Worm (Caenorhabditis elegans): ENCODE results near the gene madf-11.

madf-11 gene

DNA sequence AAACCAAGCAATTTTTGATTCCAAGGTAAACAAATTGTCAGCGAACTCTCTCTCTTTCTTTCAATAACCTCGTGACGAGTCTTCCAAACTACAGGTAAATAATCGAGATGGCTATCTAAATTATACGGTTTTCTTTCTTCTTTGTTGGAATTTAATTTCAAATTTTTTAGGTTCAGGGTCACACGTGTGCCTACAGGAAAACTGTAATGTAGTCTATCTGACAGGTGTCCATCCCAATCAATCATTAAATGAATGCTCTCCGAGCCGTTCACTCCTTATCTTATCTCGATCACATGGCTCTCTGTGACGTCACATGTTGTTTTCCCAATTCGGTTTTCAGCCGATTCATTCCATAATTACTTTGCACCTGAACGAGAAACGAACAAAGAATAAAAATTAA is 50.2 kb downstream of the madf-11 start (continued):
- TF ChIP-seq hsf-1 (GFP tag; IDR thresholded peaks at IDR 0.05), result no peak
- TF ChIP-seq efl-1 (GFP tag; optimal IDR thresholded peaks at IDR 0.05), result no peak
- no peak for TF ChIP-seq mxl-1 (tag; optimal IDR thresholded peaks at IDR 0.05)
- TF ChIP-seq sea-2 (GFP tag; IDR thresholded peaks at IDR 0.05), result no peak
- TF ChIP-seq sdz-38 (tag; optimal IDR thresholded peaks at IDR 0.05), result no peak
- peak; percentile 76 for TF ChIP-seq pha-4 (tag; optimal IDR thresholded peaks at IDR 0.05)
- TF ChIP-seq snpc-4 (GFP tag; optimal IDR thresholded peaks at IDR 0.05), result no peak
- TF ChIP-seq snpc-4 (tag; optimal IDR thresholded peaks at IDR 0.05), result no peak
- TF ChIP-seq ceh-27 (GFP tag; optimal IDR thresholded peaks at IDR 0.05), result no peak
- no peak for TF ChIP-seq akir-1 (GFP tag; optimal IDR thresholded peaks at IDR 0.05)
- TF ChIP-seq Y53G8AR.9 (GFP tag; conservative IDR thresholded peaks at IDR 0.05), result peak; percentile 55; the same call in 1 of the 2 replicates
- no peak for TF ChIP-seq somi-1 (GFP tag; optimal IDR thresholded peaks at IDR 0.05)
- peak; percentile 48 for TF ChIP-seq tlf-1 (GFP tag; optimal IDR thresholded peaks at IDR 0.05)
- TF ChIP-seq ztf-28 (GFP tag; IDR thresholded peaks at IDR 0.05), result no peak
- TF ChIP-seq nhr-27 (tag; optimal IDR thresholded peaks at IDR 0.05), result no peak
- TF ChIP-seq unc-62 (GFP tag; optimal IDR thresholded peaks at IDR 0.05), result peak; percentile 90
- 0 out of 2 replicates have a peak, but pooled peaks have one; percentile 10 for TF ChIP-seq lir-1 (GFP tag; conservative IDR thresholded peaks at IDR 0.05)
- peak; percentile 53 for TF ChIP-seq nhr-90 (tag; optimal IDR thresholded peaks at IDR 0.05)
- no peak for TF ChIP-seq fkh-3 (tag; optimal IDR thresholded peaks at IDR 0.05)

DNA sequence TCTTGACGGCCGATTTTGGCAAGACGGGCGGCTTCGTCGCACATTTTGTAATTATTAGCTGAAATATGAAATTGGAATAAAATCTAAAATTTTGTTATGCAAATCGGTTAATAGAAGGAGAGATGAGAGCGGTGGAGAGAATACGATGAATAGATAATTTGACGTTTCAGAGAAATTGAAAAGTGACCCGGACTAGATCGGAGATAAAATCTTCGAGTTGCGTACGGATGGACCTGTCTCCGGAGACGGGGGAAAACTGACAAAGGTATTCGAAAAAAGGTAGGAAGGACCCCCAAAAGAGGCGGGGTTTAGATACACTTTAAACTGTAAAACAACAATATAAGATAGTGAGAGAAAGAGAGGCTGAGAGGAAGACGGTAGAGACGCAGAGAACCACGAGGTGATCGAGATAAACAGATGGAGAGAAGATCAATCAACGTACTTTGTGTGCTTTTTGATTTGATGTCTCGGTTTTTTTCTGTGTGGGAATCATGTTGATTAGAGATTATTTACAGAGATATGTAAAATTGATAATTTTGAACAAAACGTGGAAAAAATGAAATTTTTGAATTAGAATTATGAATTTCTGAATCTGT is 51.1 kb downstream of the madf-11 start, which contains the start of gene F09F7.6:
TSS of gene F09F7.6 (minus strand) at position 64 of the 596 bp plus-strand sequence.
- no peak for TF ChIP-seq mel-28 (tag; optimal IDR thresholded peaks at IDR 0.05; ENCODE audit: borderline replicate concordance)
- TF ChIP-seq cebp-1 (GFP tag; IDR thresholded peaks at IDR 0.05), result no peak
- peak; percentile 59 for TF ChIP-seq cebp-1 (tag; optimal IDR thresholded peaks at IDR 0.05)
- peak; percentile 25 for TF ChIP-seq atf-7 (tag; optimal IDR thresholded peaks at IDR 0.05)
- TF ChIP-seq efl-1 (GFP tag; optimal IDR thresholded peaks at IDR 0.05), result no peak
- TF ChIP-seq K12H6.12 (tag; optimal IDR thresholded peaks at IDR 0.05), result peak; percentile 62
- TF ChIP-seq cebp-2 (GFP tag; IDR thresholded peaks at IDR 0.05), result no peak
- TF ChIP-seq nfyb-1 (GFP tag; IDR thresholded peaks at IDR 0.05), result 0 out of 2 replicates have a peak, but pooled peaks have one; percentile 34
- TF ChIP-seq nhr-80 (tag; optimal IDR thresholded peaks at IDR 0.05), result peak; percentile 60
- TF ChIP-seq lin-35 (GFP tag; optimal IDR thresholded peaks at IDR 0.05), result peak in 1 of 3 experiments; percentile 12
- TF ChIP-seq hmg-1.2 (GFP tag; IDR thresholded peaks at IDR 0.05), result peak; percentile 52
- TF ChIP-seq tlf-1 (GFP tag; optimal IDR thresholded peaks at IDR 0.05), result peak; percentile 42
- peak; percentile 11; the same call in 1 of the 2 replicates for TF ChIP-seq dox-1 (GFP tag; IDR thresholded peaks at IDR 0.05)
- no peak for TF ChIP-seq F22D6.2 (tag; optimal IDR thresholded peaks at IDR 0.05)
- TF ChIP-seq lir-1 (GFP tag; conservative IDR thresholded peaks at IDR 0.05), result 0 out of 2 replicates have a peak, but pooled peaks have one; percentile 23
- TF ChIP-seq F55B11.4 (tag; optimal IDR thresholded peaks at IDR 0.05; ENCODE audit: borderline replicate concordance, insufficient read depth), result no peak
- no peak for TF ChIP-seq hmg-20 (GFP tag; IDR thresholded peaks at IDR 0.05)
- peak; percentile 57 for TF ChIP-seq lin-40 (tag; optimal IDR thresholded peaks at IDR 0.05)
- TF ChIP-seq attf-5 (GFP tag; optimal IDR thresholded peaks at IDR 0.05), result peak; percentile 38
- TF ChIP-seq C06A6.2 (GFP tag; conservative IDR thresholded peaks at IDR 0.05), result 0 out of 2 replicates have a peak, but pooled peaks have one; percentile 28
- TF ChIP-seq B0019.2 (GFP tag; conservative IDR thresholded peaks at IDR 0.05), result no peak
- TF ChIP-seq ZK185.1 (tag; optimal IDR thresholded peaks at IDR 0.05; ENCODE audit: poor library complexity, severe bottlenecking), result peak; percentile 1
- peak; percentile 64 for TF ChIP-seq somi-1 (GFP tag; optimal IDR thresholded peaks at IDR 0.05)
- peak in 1 of 2 experiments; percentile 21 for TF ChIP-seq let-607 (tag; optimal IDR thresholded peaks at IDR 0.05)
- peak; percentile 61 for TF ChIP-seq ama-1 (optimal IDR thresholded peaks at IDR 0.05)
- TF ChIP-seq ama-1 (GFP tag; optimal IDR thresholded peaks at IDR 0.05), result no peak
- peak; percentile 30 for TF ChIP-seq tbp1 (GFP tag; optimal IDR thresholded peaks at IDR 0.05)
- TF ChIP-seq K11D2.4 (GFP tag; IDR thresholded peaks at IDR 0.05), result peak; percentile 46; the same call in 1 of the 2 replicates

Measured in whole organism, young adult.